Fruit fly (Drosophila melanogaster) whole organism, embryonic: ENCODE measurements around the gene Nsf2.
A peak's percentile ranks its signal among the peaks of the same experiment; 100 is the strongest.

Experiments used
- Ada2b ChIP-seq: fragments of 200-800 bp; sonication (Bioruptor generic); IDR thresholded peaks from 2 replicates; pipeline ENCODE4 v1.3.6; 2022; ENCODE audit warnings: missing biosample characterization, missing genetic modification characterization
- Aef1 ChIP-seq: fragments of 200-800 bp; sonication (Bioruptor generic); IDR thresholded peaks from 3 replicates; pipeline ENCODE4 v1.3.6; 2022; ENCODE audit warnings: missing biosample characterization, missing genetic modification characterization
- Antp ChIP-seq: fragments of 200-800 bp; sonication (Bioruptor generic); optimal IDR thresholded peaks from 3 replicates; lab custom pipeline; 2016; ENCODE audit warnings: missing biosample characterization, missing genetic modification characterization
- Asciz ChIP-seq: fragments of 200-800 bp; sonication (Bioruptor generic); optimal IDR thresholded peaks from 2 replicates; lab custom pipeline; 2017; ENCODE audit warnings: missing biosample characterization, mild to moderate bottlenecking, missing genetic modification characterization, missing genetic modification reagents
- Atf-2 ChIP-seq: fragments of 200-800 bp; sonication (Bioruptor generic); optimal IDR thresholded peaks from 2 replicates; lab custom pipeline; 2016; ENCODE audit warnings: missing biosample characterization, missing genetic modification characterization
- CG10321 ChIP-seq: fragments of 200-800 bp; sonication (Bioruptor generic); IDR thresholded peaks from 2 replicates; pipeline ENCODE4 v1.3.6; 2022; ENCODE audit warnings: missing biosample characterization, missing genetic modification characterization
- CG10543 ChIP-seq: fragments of 200-800 bp; sonication (Bioruptor generic); optimal IDR thresholded peaks from 3 replicates; lab custom pipeline; 2017; ENCODE audit warnings: missing biosample characterization, mild to moderate bottlenecking, missing genetic modification characterization, moderate library complexity
- CG11093 ChIP-seq: fragments of 200-800 bp; sonication (Bioruptor generic); IDR thresholded peaks from 3 replicates; pipeline ENCODE4 v1.3.6; 2022; ENCODE audit warnings: missing biosample characterization, missing genetic modification characterization
- CG11456 ChIP-seq: fragments of 200-800 bp; sonication (Bioruptor generic); IDR thresholded peaks from 3 replicates; pipeline ENCODE4 v1.3.6; 2022; ENCODE audit warnings: missing biosample characterization, missing genetic modification characterization
- CG12236 ChIP-seq: fragments of 200-800 bp; sonication (Bioruptor generic); optimal IDR thresholded peaks from 2 replicates; lab custom pipeline; 2016; ENCODE audit warnings: missing biosample characterization, missing genetic modification characterization
- CG1233 ChIP-seq: fragments of 200-800 bp; sonication (Bioruptor generic); optimal IDR thresholded peaks from 4 replicates; lab custom pipeline; 2018; ENCODE audit warnings: missing biosample characterization, mild to moderate bottlenecking, missing genetic modification characterization
- CG13894 ChIP-seq: fragments of 200-800 bp; sonication (Bioruptor generic); optimal IDR thresholded peaks from 3 replicates; lab custom pipeline; 2018; ENCODE audit warnings: missing biosample characterization, mild to moderate bottlenecking, missing genetic modification characterization, moderate library complexity
- CG14014 ChIP-seq: fragments of 200-800 bp; sonication (Bioruptor generic); IDR thresholded peaks from 2 replicates; pipeline ENCODE4 v1.3.6; 2022; ENCODE audit warnings: missing biosample characterization, missing genetic modification characterization
- CG14050 ChIP-seq: fragments of 200-800 bp; sonication (Bioruptor generic); IDR thresholded peaks from 3 replicates; pipeline ENCODE4 v1.3.6; 2022; ENCODE audit warnings: missing biosample characterization, missing genetic modification characterization
- CG2120 ChIP-seq: fragments of 200-800 bp; sonication (Bioruptor generic); optimal IDR thresholded peaks from 3 replicates; lab custom pipeline; 2016; ENCODE audit warnings: missing biosample characterization, missing genetic modification characterization
- CG2875 ChIP-seq: fragments of 200-800 bp; sonication (Bioruptor generic); optimal IDR thresholded peaks from 2 replicates; lab custom pipeline; 2017; ENCODE audit warnings: missing biosample characterization, mild to moderate bottlenecking, missing genetic modification characterization, missing genetic modification reagents
- CG31365 ChIP-seq: fragments of 200-800 bp; sonication (Bioruptor generic); optimal IDR thresholded peaks from 2 replicates; lab custom pipeline; 2018; ENCODE audit warnings: missing biosample characterization, mild to moderate bottlenecking, missing genetic modification characterization
- CG31388 ChIP-seq: fragments of 200-800 bp; sonication (Bioruptor generic); optimal IDR thresholded peaks from 2 replicates; lab custom pipeline; 2016; ENCODE audit warnings: missing biosample characterization, missing genetic modification characterization
- CG4707 ChIP-seq: fragments of 200-800 bp; sonication (Bioruptor generic); optimal IDR thresholded peaks from 2 replicates; lab custom pipeline; 2018; ENCODE audit warnings: missing biosample characterization, mild to moderate bottlenecking, missing genetic modification characterization, moderate library complexity
- CG7786 ChIP-seq: fragments of 200-800 bp; sonication (Bioruptor generic); optimal IDR thresholded peaks from 2 replicates; lab custom pipeline; 2016; ENCODE audit warnings: missing biosample characterization, missing genetic modification characterization
- CG8290 ChIP-seq, 3 experiments: fragments of 200-800 bp; sonication (Bioruptor generic); optimal IDR thresholded peaks; 2 replicates each; lab custom pipeline; 2016 to 2019; ENCODE audit warnings: missing biosample characterization in 3 of 3, missing genetic modification characterization in 3 of 3, mild to moderate bottlenecking in 2 of 3, moderate library complexity in 1 of 3
- CG9727 ChIP-seq: fragments of 200-800 bp; sonication (Bioruptor generic); optimal IDR thresholded peaks from 3 replicates; lab custom pipeline; 2017; ENCODE audit warnings: missing biosample characterization, mild to moderate bottlenecking, missing genetic modification characterization
- CG9876 ChIP-seq: fragments of 200-800 bp; sonication (Bioruptor generic); optimal IDR thresholded peaks from 2 replicates; lab custom pipeline; 2016; ENCODE audit warnings: missing biosample characterization, missing genetic modification characterization
- Ets65A ChIP-seq: fragments of 200-800 bp; sonication (Bioruptor generic); peaks from one replicate; lab custom pipeline; 2016; ENCODE audit warnings: missing biosample characterization, missing genetic modification characterization
- HLH4C ChIP-seq: fragments of 200-800 bp; sonication (Bioruptor generic); IDR thresholded peaks from 3 replicates; pipeline ENCODE4 v1.3.6; 2022; ENCODE audit warnings: missing biosample characterization, missing genetic modification characterization; ENCODE audit not compliant: partially characterized antibody
- Hr39 ChIP-seq: fragments of >200 bp; optimal IDR thresholded peaks from 2 replicates; lab custom pipeline; 2017
- Max ChIP-seq: fragments of 200-800 bp; sonication (Bioruptor generic); optimal IDR thresholded peaks from 2 replicates; lab custom pipeline; 2016; ENCODE audit warnings: missing biosample characterization, mild to moderate bottlenecking, missing genetic modification characterization
- Meics ChIP-seq: fragments of 200-800 bp; sonication (Bioruptor generic); optimal IDR thresholded peaks from 2 replicates; lab custom pipeline; 2017; ENCODE audit warnings: missing biosample characterization, mild to moderate bottlenecking, missing genetic modification characterization
- Myb ChIP-seq: fragments of 200-800 bp; sonication (Bioruptor generic); optimal IDR thresholded peaks from 2 replicates; lab custom pipeline; 2016; ENCODE audit warnings: missing biosample characterization, missing genetic modification characterization
- NfI ChIP-seq: fragments of 200-800 bp; sonication (Bioruptor generic); optimal IDR thresholded peaks from 3 replicates; lab custom pipeline; 2018; ENCODE audit warnings: missing biosample characterization, mild to moderate bottlenecking, missing genetic modification characterization, moderate library complexity
- ap ChIP-seq: fragments of 200-800 bp; sonication (Bioruptor generic); IDR thresholded peaks from 2 replicates; pipeline ENCODE4 v1.3.6; 2022; ENCODE audit warnings: missing biosample characterization, missing genetic modification characterization
- bcd ChIP-seq: fragments of 200-800 bp; sonication (Bioruptor generic); optimal IDR thresholded peaks from 2 replicates; lab custom pipeline; 2017; ENCODE audit warnings: missing biosample characterization, mild to moderate bottlenecking, missing genetic modification characterization
- br ChIP-seq: fragments of >200 bp; optimal IDR thresholded peaks from 2 replicates; lab custom pipeline; 2017
- exex ChIP-seq: fragments of 200-800 bp; sonication (Bioruptor generic); optimal IDR thresholded peaks from 4 replicates; lab custom pipeline; 2018; ENCODE audit warnings: missing biosample characterization, mild to moderate bottlenecking, missing genetic modification characterization, moderate library complexity
- gce ChIP-seq: fragments of 200-800 bp; sonication (Bioruptor generic); IDR thresholded peaks from 3 replicates; pipeline ENCODE4 v1.3.6; 2022; ENCODE audit warnings: missing biosample characterization, missing genetic modification characterization
- gem ChIP-seq: fragments of 200-800 bp; sonication (Bioruptor generic); optimal IDR thresholded peaks from 2 replicates; lab custom pipeline; 2019; ENCODE audit warnings: missing biosample characterization, mild to moderate bottlenecking, missing genetic modification characterization, moderate library complexity
- grn ChIP-seq: fragments of 200-800 bp; sonication (Bioruptor generic); optimal IDR thresholded peaks from 3 replicates; lab custom pipeline; 2017; ENCODE audit warnings: missing biosample characterization, missing genetic modification characterization
- gro ChIP-seq: fragments of 200-800 bp; sonication (Bioruptor generic); optimal IDR thresholded peaks from 2 replicates; lab custom pipeline; 2016; ENCODE audit warnings: missing biosample characterization, missing genetic modification characterization
- her ChIP-seq: fragments of 200-800 bp; sonication (Bioruptor generic); optimal IDR thresholded peaks from 2 replicates; lab custom pipeline; 2016; ENCODE audit warnings: missing biosample characterization, missing genetic modification characterization
- jigr1 ChIP-seq: fragments of 200-800 bp; sonication (Bioruptor generic); IDR thresholded peaks from 3 replicates; pipeline ENCODE4 v1.3.6; 2022; ENCODE audit warnings: missing biosample characterization, missing genetic modification characterization
- onecut ChIP-seq: fragments of 200-800 bp; sonication (Bioruptor generic); IDR thresholded peaks from 2 replicates; pipeline ENCODE4 v1.3.6; 2022; ENCODE audit warnings: missing biosample characterization, missing genetic modification characterization
- p53 ChIP-seq: fragments of 200-800 bp; sonication (Bioruptor generic); optimal IDR thresholded peaks from 2 replicates; lab custom pipeline; 2016; ENCODE audit warnings: missing biosample characterization, missing genetic modification characterization
- pan ChIP-seq, 4 experiments: fragments of >200 bp in 3 of 4; fragments of 200-800 bp in 1 of 4; sonication (Bioruptor generic) in 1 of 4; optimal IDR thresholded peaks in 3 of 4; IDR thresholded peaks in 1 of 4; 2 replicates each; pipeline versions ENCODE4 v1.3.6 to Lab custom; 2017 to 2022; ENCODE audit warnings: missing biosample characterization in 2 of 4, missing genetic modification characterization in 2 of 4, mixed read lengths in 1 of 4
- phol ChIP-seq: fragments of 200-800 bp; sonication (Bioruptor generic); optimal IDR thresholded peaks from 3 replicates; lab custom pipeline; 2018; ENCODE audit warnings: missing biosample characterization, mild to moderate bottlenecking, missing genetic modification characterization, moderate library complexity
- rib ChIP-seq: fragments of 200-800 bp; sonication (Bioruptor generic); IDR thresholded peaks from 2 replicates; pipeline ENCODE4 v1.3.6; 2022; ENCODE audit warnings: missing biosample characterization, missing genetic modification characterization
- slbo ChIP-seq: fragments of 200-800 bp; sonication (Bioruptor generic); IDR thresholded peaks from 2 replicates; pipeline ENCODE4 v1.3.6; 2022; ENCODE audit warnings: missing biosample characterization, missing genetic modification characterization
- sna ChIP-seq: fragments of 200-800 bp; sonication (Bioruptor generic); IDR thresholded peaks from 2 replicates; pipeline ENCODE4 v1.3.6; 2022; ENCODE audit warnings: missing biosample characterization, missing genetic modification characterization; ENCODE audit not compliant: partially characterized antibody
- stc ChIP-seq: fragments of 200-800 bp; sonication (Bioruptor generic); IDR thresholded peaks from 2 replicates; pipeline ENCODE4 v1.3.6; 2022; ENCODE audit warnings: missing biosample characterization, missing genetic modification characterization
- tna ChIP-seq: fragments of 200-800 bp; sonication (Bioruptor generic); IDR thresholded peaks from 2 replicates; pipeline ENCODE4 v1.3.6; 2022; ENCODE audit warnings: missing biosample characterization, missing genetic modification characterization; ENCODE audit not compliant: partially characterized antibody
- vnd ChIP-seq: fragments of 200-800 bp; sonication (Bioruptor generic); IDR thresholded peaks from 3 replicates; pipeline ENCODE4 v1.3.6; 2022; ENCODE audit warnings: missing biosample characterization, missing genetic modification characterization; ENCODE audit not compliant: partially characterized antibody

Nsf2 gene

dm6 chr3R:13793979-13794665 lies 43.7 kb downstream of the Nsf2 start (continued):
- TF ChIP-seq gem (tag; lab: Kevin White, UChicago) (peak; percentile 89), sna (GFP tag; lab: Robert Waterston, UW) (no peak), exex (tag; lab: Kevin White, UChicago) (no peak), phol (tag; lab: Kevin White, UChicago) (peak; percentile 85), CG14014 (GFP tag; lab: Robert Waterston, UW) (no peak), slbo (GFP tag; lab: Robert Waterston, UW) (peak; percentile 37; the same call in 1 of the 2 replicates), rib (no peak), Hr39 (lab: Kevin White, UChicago) (no peak), pan (optimal IDR thresholded peaks at IDR 0.05; lab: Kevin White, UChicago) (no peak), pan (GFP tag; optimal IDR thresholded peaks at IDR 0.05 in 1 of 2, IDR thresholded peaks at IDR 0.05 in 1 of 2) (peak in 1 of 2 experiments; percentile 50), her (GFP tag; lab: Kevin White, UChicago) (no peak), CG10321 (GFP tag; lab: Robert Waterston, UW) (no peak), vnd (no peak), CG31365 (tag; lab: Kevin White, UChicago) (no peak), CG12236 (GFP tag; lab: Kevin White, UChicago) (no peak), CG4707 (peak; percentile 54), Myb (GFP tag; lab: Kevin White, UChicago) (no peak), gro (GFP tag; lab: Kevin White, UChicago) (no peak), ap (GFP tag; lab: Robert Waterston, UW) (0 out of 2 replicates have a peak, but pooled peaks have one; percentile 4), grn (no peak), CG11093 (no peak), NfI (GFP tag; lab: Kevin White, UChicago) (peak; percentile 31), jigr1 (GFP tag; lab: Robert Waterston, UW) (no peak), Meics (GFP tag; lab: Kevin White, UChicago) (peak; percentile 25), gce (no peak), bcd (GFP tag; lab: Kevin White, UChicago) (peak; percentile 52), CG2120 (GFP tag; lab: Kevin White, UChicago) (no peak), Antp (peak; percentile 21), Ada2b (peak; percentile 56), tna (GFP tag; lab: Robert Waterston, UW) (no peak), Aef1 (GFP tag; lab: Robert Waterston, UW) (no peak), CG10543 (GFP tag; lab: Kevin White, UChicago) (no peak), onecut (GFP tag; lab: Robert Waterston, UW) (peak; percentile 61), HLH4C (GFP tag; lab: Robert Waterston, UW) (no peak), CG14050 (GFP tag; lab: Robert Waterston, UW) (peak; percentile 33; the same call in 2 of the 3 replicates), Atf-2 (GFP tag; lab: Kevin White, UChicago) (no peak), CG9727 (GFP tag; lab: Kevin White, UChicago) (peak; percentile 43), CG9876 (GFP tag; lab: Kevin White, UChicago) (no peak), Ets65A (GFP tag; lab: Kevin White, UChicago) (peak; percentile 17), p53 (GFP tag; lab: Kevin White, UChicago) (no peak), CG31388 (GFP tag; lab: Kevin White, UChicago) (no peak), Asciz (peak; percentile 57), CG13894 (tag; lab: Kevin White, UChicago) (no peak), CG8290 (GFP tag; optimal IDR thresholded peaks at IDR 0.05; lab: Kevin White, UChicago) (no peak), CG8290 (tag; optimal IDR thresholded peaks at IDR 0.05; lab: Kevin White, UChicago) (no peak), CG1233 (GFP tag; lab: Kevin White, UChicago) (peak; percentile 53), br (lab: Kevin White, UChicago) (no peak), CG7786 (no peak), CG11456 (GFP tag; lab: Robert Waterston, UW) (0 out of 3 replicates have a peak, but pooled peaks have one; percentile 62), CG2875 (GFP tag; lab: Kevin White, UChicago) (peak; percentile 73), Max (GFP tag; lab: Kevin White, UChicago) (peak; percentile 57), stc (GFP tag; lab: Robert Waterston, UW) (peak; percentile 74)
